Worm (Caenorhabditis elegans) whole organism, L2 larva: ENCODE measurements around the gene msp-55.

Experiments
- C34F6.9 ChIP-seq: fragments of 150-350 bp; optimal IDR thresholded peaks from 2 replicates; lab custom pipeline; 2014; ENCODE audit warnings: missing biosample characterization, missing genetic modification characterization
- F13H6.1 ChIP-seq: sonication (generic microtip); optimal IDR thresholded peaks from 2 replicates; lab custom pipeline; 2016; ENCODE audit warnings: missing genetic modification characterization, missing compliant biosample characterization
- R02D3.7 ChIP-seq: fragments of 150-350 bp; optimal IDR thresholded peaks from 2 replicates; lab custom pipeline; 2014; ENCODE audit warnings: missing biosample characterization, missing genetic modification characterization
- Y55F3AM.14 ChIP-seq: fragments of 200-800 bp; sonication (Bioruptor generic); optimal IDR thresholded peaks from 2 replicates; lab custom pipeline; 2018; ENCODE audit warnings: mild to moderate bottlenecking, missing genetic modification characterization, missing compliant biosample characterization
- alr-1 ChIP-seq: fragments of 150-350 bp; optimal IDR thresholded peaks from 2 replicates; lab custom pipeline; 2014; ENCODE audit warnings: missing biosample characterization, missing genetic modification characterization
- ama-1 ChIP-seq: fragments of 150-350 bp; optimal IDR thresholded peaks from 2 replicates; lab custom pipeline; 2018; ENCODE audit warnings: inconsistent platforms
- ceh-16 ChIP-seq: fragments of 150-350 bp; optimal IDR thresholded peaks from 2 replicates; lab custom pipeline; 2014; ENCODE audit warnings: missing biosample characterization, missing genetic modification characterization
- crh-2 ChIP-seq: sonication (generic microtip); optimal IDR thresholded peaks from 2 replicates; lab custom pipeline; 2017; ENCODE audit warnings: missing biosample characterization, missing genetic modification characterization
- egl-27 ChIP-seq: sonication (generic microtip); optimal IDR thresholded peaks from 3 replicates; lab custom pipeline; 2017; ENCODE audit warnings: missing biosample characterization, missing genetic modification reagents, missing genetic modification characterization
- elt-3 ChIP-seq: sonication (generic microtip); optimal IDR thresholded peaks from 2 replicates; lab custom pipeline; 2017; ENCODE audit warnings: missing biosample characterization, missing genetic modification characterization
- fos-1 ChIP-seq: fragments of 150-350 bp; optimal IDR thresholded peaks from 2 replicates; lab custom pipeline; 2014; ENCODE audit warnings: missing biosample characterization, missing genetic modification characterization
- lin-11 ChIP-seq: fragments of 150-350 bp; sonication (generic microtip); optimal IDR thresholded peaks from 2 replicates; lab custom pipeline; 2014; ENCODE audit warnings: missing biosample characterization, missing genetic modification characterization, inconsistent platforms, mixed read lengths
- lin-13 ChIP-seq: fragments of 150-350 bp; optimal IDR thresholded peaks from 2 replicates; lab custom pipeline; 2014; ENCODE audit warnings: missing biosample characterization, missing genetic modification reagents, missing genetic modification characterization
- lsy-2 ChIP-seq, 2 experiments: fragments of 150-350 bp in 1 of 2; sonication (generic microtip) in 1 of 2; optimal IDR thresholded peaks; 2 replicates each; lab custom pipeline; 2014 to 2017; ENCODE audit warnings: missing biosample characterization in 2 of 2, missing genetic modification characterization in 2 of 2
- mdl-1 ChIP-seq, 2 experiments: fragments of 150-350 bp in 1 of 2; sonication (generic microtip) in 1 of 2; optimal IDR thresholded peaks; 2 replicates each; lab custom pipeline; 2017; ENCODE audit warnings: missing biosample characterization in 2 of 2, missing genetic modification characterization in 2 of 2
- nhr-12 ChIP-seq: fragments of 150-350 bp; optimal IDR thresholded peaks from 2 replicates; lab custom pipeline; 2014; ENCODE audit warnings: missing biosample characterization, missing genetic modification characterization
- nhr-129 ChIP-seq: fragments of 150-350 bp; optimal IDR thresholded peaks from 2 replicates; lab custom pipeline; 2014; ENCODE audit warnings: missing biosample characterization, missing genetic modification characterization
- nhr-237 ChIP-seq: fragments of 150-350 bp; optimal IDR thresholded peaks from 2 replicates; lab custom pipeline; 2014; ENCODE audit warnings: missing biosample characterization, missing genetic modification characterization
- nhr-77 ChIP-seq: fragments of 150-350 bp; optimal IDR thresholded peaks from 2 replicates; lab custom pipeline; 2014; ENCODE audit warnings: missing biosample characterization, missing genetic modification characterization
- peb-1 ChIP-seq: fragments of 150-350 bp; optimal IDR thresholded peaks from 2 replicates; lab custom pipeline; 2014; ENCODE audit warnings: missing biosample characterization, missing genetic modification characterization
- skn-1 ChIP-seq: sonication (generic microtip); optimal IDR thresholded peaks from 2 replicates; lab custom pipeline; 2017; ENCODE audit warnings: missing biosample characterization, missing genetic modification characterization
- sma-3 ChIP-seq: sonication (generic microtip); optimal IDR thresholded peaks from 2 replicates; lab custom pipeline; 2016; ENCODE audit warnings: missing genetic modification reagents, missing genetic modification characterization, missing compliant biosample characterization
- sma-9 ChIP-seq, 2 experiments: fragments of 150-350 bp in 1 of 2; sonication (generic microtip) in 1 of 2; optimal IDR thresholded peaks; 2 replicates each; lab custom pipeline; 2014 to 2016; ENCODE audit warnings: missing genetic modification characterization in 2 of 2, mild to moderate bottlenecking in 1 of 2, missing biosample characterization in 1 of 2, missing compliant biosample characterization in 1 of 2, missing genetic modification reagents in 1 of 2, moderate library complexity in 1 of 2
- unc-39 ChIP-seq: fragments of 150-350 bp; optimal IDR thresholded peaks from 2 replicates; lab custom pipeline; 2014; ENCODE audit warnings: missing biosample characterization, missing genetic modification characterization
- unc-55 ChIP-seq: fragments of 150-350 bp; sonication (generic microtip); optimal IDR thresholded peaks from 3 replicates; lab custom pipeline; 2014; ENCODE audit warnings: missing biosample characterization, missing genetic modification reagents, missing genetic modification characterization
- unc-62 ChIP-seq: fragments of 150-350 bp; optimal IDR thresholded peaks from 2 replicates; lab custom pipeline; 2014; ENCODE audit warnings: missing biosample characterization, missing genetic modification reagents, missing genetic modification characterization
- zag-1 ChIP-seq: fragments of 150-350 bp; optimal IDR thresholded peaks from 2 replicates; lab custom pipeline; 2014; ENCODE audit warnings: missing biosample characterization, missing genetic modification characterization
- ztf-1 ChIP-seq: fragments of 200-800 bp; sonication (Bioruptor generic); conservative IDR thresholded peaks from 2 replicates; pipeline ENCODE4 v1.3.6; 2022; ENCODE audit warnings: missing genetic modification characterization, missing compliant biosample characterization
- ztf-11 ChIP-seq: sonication (generic microtip); optimal IDR thresholded peaks from 2 replicates; lab custom pipeline; 2017; ENCODE audit warnings: missing biosample characterization, missing genetic modification characterization
- ztf-4 ChIP-seq: fragments of 150-350 bp; optimal IDR thresholded peaks from 2 replicates; lab custom pipeline; 2014; ENCODE audit warnings: missing biosample characterization, missing genetic modification characterization

Gene msp-55

ce11 chrIV:5055964-5056588, at the start of gene msp-55:
Gene msp-55 (minus strand): TSS chrIV:5056014.
- TF ChIP-seq nhr-129 (no peak), nhr-12 (tag; lab: Kevin White, UChicago) (no peak), crh-2 (tag; lab: Kevin White, UChicago) (no peak), unc-55 (no peak), zag-1 (tag; lab: Kevin White, UChicago) (no peak), ceh-16 (tag; lab: Kevin White, UChicago) (no peak), elt-3 (no peak), lin-13 (GFP tag; lab: Kevin White, UChicago) (no peak), unc-62 (no peak), peb-1 (tag; lab: Kevin White, UChicago) (no peak), nhr-77 (no peak)
- TF ChIP-seq, all 48 proteins: peak for 0

- TF ChIP-seq mdl-1 (tag; optimal IDR thresholded peaks at IDR 0.05; lab: Kevin White, UChicago) (peak in 1 of 2 experiments; percentile 39), skn-1 (tag; lab: Kevin White, UChicago) (no peak), F13H6.1 (peak; percentile 24), sma-9 (GFP tag; optimal IDR thresholded peaks at IDR 0.05; lab: Kevin White, UChicago) (peak; percentile 60), sma-9 (tag; optimal IDR thresholded peaks at IDR 0.05; lab: Kevin White, UChicago) (no peak), ztf-11 (tag; lab: Kevin White, UChicago) (no peak), ama-1 (no peak), nhr-129 (peak; percentile 50), egl-27 (tag; lab: Kevin White, UChicago) (no peak), alr-1 (tag; lab: Kevin White, UChicago) (no peak), crh-2 (tag; lab: Kevin White, UChicago) (peak; percentile 48), unc-55 (peak; percentile 97), lsy-2 (tag; optimal IDR thresholded peaks at IDR 0.05; lab: Kevin White, UChicago) (peak in 1 of 2 experiments; percentile 68), lin-11 (tag; lab: Kevin White, UChicago) (peak; percentile 18), zag-1 (tag; lab: Kevin White, UChicago) (no peak), lin-13 (GFP tag; lab: Kevin White, UChicago) (peak; percentile 7), peb-1 (tag; lab: Kevin White, UChicago) (no peak), fos-1 (no peak), C34F6.9 (tag; lab: Kevin White, UChicago) (peak; percentile 57)
Observed at ce11 chrIV:5103229-5103894, 47.5 kb upstream of the msp-55 start, which contains the start of gene C02B10.3. Gene C02B10.3 (minus strand): TSS chrIV:5103279.

ce11 chrIV:5101945-5102344, 46.1 kb upstream of the msp-55 start:
- TF ChIP-seq sma-3 (GFP tag; lab: Kevin White, UChicago) (no peak), ztf-11 (tag; lab: Kevin White, UChicago) (no peak), nhr-129 (no peak), nhr-77 (no peak), ama-1 (no peak)

ce11 chrIV:5100145-5100544, 44.3 kb upstream of the msp-55 start:
- peak; percentile 41 for TF ChIP-seq lin-11 (tag; lab: Kevin White, UChicago)
- peak; percentile 16 for TF ChIP-seq sma-9 (GFP tag; optimal IDR thresholded peaks at IDR 0.05; lab: Kevin White, UChicago)
- no peak for TF ChIP-seq sma-9 (tag; optimal IDR thresholded peaks at IDR 0.05; lab: Kevin White, UChicago)
- TF ChIP-seq F13H6.1 = peak; percentile 50
- TF ChIP-seq unc-39 (tag; lab: Kevin White, UChicago) = no peak
- TF ChIP-seq Y55F3AM.14 (GFP tag; lab: Kevin White, UChicago) = peak; percentile 66
- peak; percentile 5 for TF ChIP-seq unc-55
- peak in 1 of 2 experiments; percentile 39 for TF ChIP-seq lsy-2 (tag; optimal IDR thresholded peaks at IDR 0.05; lab: Kevin White, UChicago)
- TF ChIP-seq R02D3.7 (tag; lab: Kevin White, UChicago) = no peak
- TF ChIP-seq crh-2 (tag; lab: Kevin White, UChicago) = peak; percentile 0
- TF ChIP-seq zag-1 (tag; lab: Kevin White, UChicago) = peak; percentile 37
- TF ChIP-seq unc-62 = no peak
- no peak for TF ChIP-seq nhr-237
- peak; percentile 64 for TF ChIP-seq nhr-129
- TF ChIP-seq lin-13 (GFP tag; lab: Kevin White, UChicago) = peak; percentile 4
- peak; percentile 43 for TF ChIP-seq ztf-4
- peak; percentile 39 for TF ChIP-seq C34F6.9 (tag; lab: Kevin White, UChicago)

- TF ChIP-seq ztf-1 (GFP tag; lab: Robert Waterston, UW) (no peak), F13H6.1 (no peak), C34F6.9 (tag; lab: Kevin White, UChicago) (no peak), ztf-11 (tag; lab: Kevin White, UChicago) (no peak), ama-1 (no peak)
Observed at ce11 chrIV:5093462-5093861, 37.6 kb upstream of the msp-55 start.
